Worm (Caenorhabditis elegans): Measurements from ENCODE around the gene eif-3.B.

ce11 chrII:14768804-14769203 is 26.4 kb upstream of the eif-3.B start:
- no peak for TF ChIP-seq rpc-1 (optimal IDR thresholded peaks at IDR 0.05)
- no peak for TF ChIP-seq rpc-1 (tag; optimal IDR thresholded peaks at IDR 0.05)
- TF ChIP-seq lag-1 (GFP tag; IDR thresholded peaks at IDR 0.05), result no peak
- no peak for TF ChIP-seq athp-1 (tag; optimal IDR thresholded peaks at IDR 0.05)
- TF ChIP-seq zfh-2 (GFP tag; conservative IDR thresholded peaks at IDR 0.05), result no peak
- no peak for TF ChIP-seq snpc-4 (GFP tag; optimal IDR thresholded peaks at IDR 0.05)
- no peak for TF ChIP-seq snpc-4 (tag; optimal IDR thresholded peaks at IDR 0.05)
- no peak for TF ChIP-seq ets-4 (GFP tag; optimal IDR thresholded peaks at IDR 0.05)
- no peak for TF ChIP-seq pbrm-1 (GFP tag; IDR thresholded peaks at IDR 0.05)

Measured in whole organism, young adult.